2 worm cellular contexts compared by ENCODE assay signal in genomic region chrII:2304575-2304974, ce11.
TF ChIP-seq lines count a peak whose summit lies in the region.

No protein-coding gene starts in this region.

TF ChIP-seq in whole organism, L4 larva, 104 proteins besides CTCF, POLR2A, EP300 and RAD21:
- TF ChIP-seq Y105C5A.15 (GFP tag; IDR thresholded peaks at IDR 0.05; lab: Robert Waterston, UW), result no peak
- TF ChIP-seq aha-1 (tag; lab: Kevin White, UChicago), result peak; percentile 23
- TF ChIP-seq T20F7.1 (GFP tag; optimal IDR thresholded peaks at IDR 0.05; lab: Kevin White, UChicago), result no peak
- TF ChIP-seq unc-62 (GFP tag; optimal IDR thresholded peaks at IDR 0.05 in 1 of 2; lab: Kevin White, UChicago), result no peak
- no peak for TF ChIP-seq unc-62 (tag; optimal IDR thresholded peaks at IDR 0.05; lab: Kevin White, UChicago)
- TF ChIP-seq ctbp-1 (GFP tag; IDR thresholded peaks at IDR 0.05; lab: Robert Waterston, UW), result no peak
- no peak for TF ChIP-seq D1046.2 (GFP tag; IDR thresholded peaks at IDR 0.05; lab: Robert Waterston, UW)
- no peak for TF ChIP-seq mxl-2 (GFP tag; conservative IDR thresholded peaks at IDR 0.05; lab: Robert Waterston, UW)

TF ChIP-seq in whole organism, young adult, 124 proteins besides CTCF, POLR2A, EP300 and RAD21:
- TF ChIP-seq B0019.2 (GFP tag; conservative IDR thresholded peaks at IDR 0.05; lab: Robert Waterston, UW) (no peak), tbp1 (GFP tag; optimal IDR thresholded peaks at IDR 0.05; lab: Kevin White, UChicago) (peak; percentile 86), egl-44 (GFP tag; IDR thresholded peaks at IDR 0.05; lab: Robert Waterston, UW) (no peak), F57C9.4 (tag; optimal IDR thresholded peaks at IDR 0.05; lab: Kevin White, UChicago) (no peak), ekl-4 (GFP tag; IDR thresholded peaks at IDR 0.05; lab: Robert Waterston, UW) (no peak), ztf-3 (GFP tag; optimal IDR thresholded peaks at IDR 0.05; lab: Kevin White, UChicago) (no peak), rpc-1 (optimal IDR thresholded peaks at IDR 0.05; lab: Kevin White, UChicago) (peak; percentile 46), rpc-1 (tag; optimal IDR thresholded peaks at IDR 0.05; lab: Kevin White, UChicago) (peak; percentile 70), fkh-3 (tag; optimal IDR thresholded peaks at IDR 0.05; lab: Kevin White, UChicago) (no peak), F22D6.2 (tag; optimal IDR thresholded peaks at IDR 0.05; lab: Kevin White, UChicago) (no peak), F49E8.2 (tag; optimal IDR thresholded peaks at IDR 0.05; lab: Kevin White, UChicago; ENCODE audit: insufficient read depth) (no peak), let-526 (GFP tag; IDR thresholded peaks at IDR 0.05; lab: Robert Waterston, UW) (no peak), hsf-1 (GFP tag; IDR thresholded peaks at IDR 0.05; lab: Robert Waterston, UW) (no peak), rcor-1 (GFP tag; IDR thresholded peaks at IDR 0.05; lab: Robert Waterston, UW) (no peak), Y53G8AR.9 (GFP tag; conservative IDR thresholded peaks at IDR 0.05; lab: Robert Waterston, UW) (no peak), ceh-91 (GFP tag; IDR thresholded peaks at IDR 0.05; lab: Robert Waterston, UW) (no peak), madf-8 (GFP tag; conservative IDR thresholded peaks at IDR 0.05; lab: Robert Waterston, UW) (no peak), B0261.1 (tag; optimal IDR thresholded peaks at IDR 0.05; lab: Kevin White, UChicago) (peak; percentile 54), D2030.7 (GFP tag; IDR thresholded peaks at IDR 0.05; lab: Robert Waterston, UW) (no peak), madf-6 (GFP tag; IDR thresholded peaks at IDR 0.05; lab: Robert Waterston, UW) (no peak)
